Fruit fly (Drosophila melanogaster) whole organism, embryonic: ENCODE measurements around the gene CG5181.
A peak's percentile ranks its signal among the peaks of the same experiment; 100 is the strongest.

Experiments used
- Asciz ChIP-seq: fragments of 200-800 bp; sonication (Bioruptor generic); optimal IDR thresholded peaks from 2 replicates; lab custom pipeline; 2017; ENCODE audit warnings: missing biosample characterization, mild to moderate bottlenecking, missing genetic modification characterization, missing genetic modification reagents
- Awh ChIP-seq: fragments of 200-800 bp; sonication (Bioruptor generic); IDR thresholded peaks from 2 replicates; pipeline ENCODE4, ENCODE4 v1.3.6; 2022; ENCODE audit warnings: missing biosample characterization, missing genetic modification characterization
- B-H1 ChIP-seq: fragments of 200-800 bp; sonication (Bioruptor generic); IDR thresholded peaks from 3 replicates; pipeline ENCODE4 v1.3.6; 2022; ENCODE audit warnings: missing biosample characterization, missing genetic modification characterization
- Bdp1 ChIP-seq: fragments of 200-800 bp; sonication (Bioruptor generic); optimal IDR thresholded peaks from 3 replicates; lab custom pipeline; 2016; ENCODE audit warnings: missing biosample characterization, missing genetic modification characterization
- BtbVII ChIP-seq: fragments of 200-800 bp; sonication (Bioruptor generic); optimal IDR thresholded peaks from 3 replicates; lab custom pipeline; 2017; ENCODE audit warnings: missing biosample characterization, mild to moderate bottlenecking, missing genetic modification characterization
- CG10543 ChIP-seq: fragments of 200-800 bp; sonication (Bioruptor generic); optimal IDR thresholded peaks from 3 replicates; lab custom pipeline; 2017; ENCODE audit warnings: missing biosample characterization, mild to moderate bottlenecking, missing genetic modification characterization, moderate library complexity
- CG11085 ChIP-seq: fragments of 200-800 bp; sonication (Bioruptor generic); IDR thresholded peaks from 2 replicates; pipeline ENCODE4 v1.3.6; 2022; ENCODE audit warnings: missing biosample characterization, missing genetic modification characterization
- CG11398 ChIP-seq: fragments of 200-800 bp; sonication (Bioruptor generic); optimal IDR thresholded peaks from 2 replicates; lab custom pipeline; 2016; ENCODE audit warnings: missing biosample characterization, missing genetic modification characterization
- CG14441 ChIP-seq: fragments of 200-800 bp; sonication (Bioruptor generic); IDR thresholded peaks from 2 replicates; pipeline ENCODE4 v1.3.6; 2022; ENCODE audit warnings: missing biosample characterization, missing genetic modification characterization
- CG15696 ChIP-seq: fragments of 200-800 bp; sonication (Bioruptor generic); optimal IDR thresholded peaks from 2 replicates; lab custom pipeline; 2019; ENCODE audit warnings: missing biosample characterization, mild to moderate bottlenecking, missing genetic modification characterization, moderate library complexity
- CG1603 ChIP-seq: fragments of 200-800 bp; sonication (Bioruptor generic); optimal IDR thresholded peaks from 2 replicates; lab custom pipeline; 2019; ENCODE audit warnings: missing biosample characterization, mild to moderate bottlenecking, missing genetic modification characterization, moderate library complexity
- CG1647 ChIP-seq: fragments of 200-800 bp; sonication (Bioruptor generic); optimal IDR thresholded peaks from 3 replicates; lab custom pipeline; 2016; ENCODE audit warnings: missing biosample characterization, missing genetic modification characterization
- CG17912 ChIP-seq: fragments of 200-800 bp; sonication (Bioruptor generic); optimal IDR thresholded peaks from 2 replicates; lab custom pipeline; 2018; ENCODE audit warnings: missing biosample characterization, mild to moderate bottlenecking, missing genetic modification characterization
- CG3281 ChIP-seq: fragments of 200-800 bp; sonication (Bioruptor generic); optimal IDR thresholded peaks from 3 replicates; lab custom pipeline; 2017; ENCODE audit warnings: missing biosample characterization, mild to moderate bottlenecking, missing genetic modification characterization
- CG43689 ChIP-seq: fragments of 200-800 bp; sonication (Bioruptor generic); IDR thresholded peaks from 2 replicates; pipeline ENCODE4 v1.3.6; 2022; ENCODE audit warnings: missing biosample characterization, missing genetic modification characterization
- CG5245 ChIP-seq: fragments of 200-800 bp; sonication (Bioruptor generic); optimal IDR thresholded peaks from 3 replicates; lab custom pipeline; 2016; ENCODE audit warnings: missing biosample characterization, missing genetic modification characterization
- CG6854 ChIP-seq: fragments of 200-800 bp; sonication (Bioruptor generic); optimal IDR thresholded peaks from 3 replicates; lab custom pipeline; 2017; ENCODE audit warnings: missing biosample characterization, mild to moderate bottlenecking, missing genetic modification characterization
- CG7963 ChIP-seq: fragments of 200-800 bp; sonication (Bioruptor generic); IDR thresholded peaks from 3 replicates; pipeline ENCODE4 v1.3.6; 2022; ENCODE audit warnings: missing biosample characterization, missing genetic modification characterization; ENCODE audit not compliant: partially characterized antibody
- CG8478 ChIP-seq: fragments of >200 bp; optimal IDR thresholded peaks from 2 replicates; lab custom pipeline; 2018
- CHES-1-like ChIP-seq: fragments of 200-800 bp; sonication (Bioruptor generic); optimal IDR thresholded peaks from 2 replicates; lab custom pipeline; 2016; ENCODE audit warnings: missing biosample characterization, missing genetic modification characterization
- Doc3 ChIP-seq: fragments of 200-800 bp; sonication (Bioruptor generic); IDR thresholded peaks from 3 replicates; pipeline ENCODE4 v1.3.6; 2022; ENCODE audit warnings: missing biosample characterization, missing genetic modification characterization; ENCODE audit not compliant: partially characterized antibody
- Fer1 ChIP-seq: fragments of 200-800 bp; sonication (Bioruptor generic); optimal IDR thresholded peaks from 2 replicates; lab custom pipeline; 2017; ENCODE audit warnings: missing biosample characterization, mild to moderate bottlenecking, missing genetic modification characterization
- Gsc ChIP-seq: fragments of 200-800 bp; sonication (Bioruptor generic); IDR thresholded peaks from 2 replicates; pipeline ENCODE4 v1.3.6; 2022; ENCODE audit warnings: missing biosample characterization, missing genetic modification characterization
- Hey ChIP-seq: fragments of 200-800 bp; sonication (Bioruptor generic); optimal IDR thresholded peaks from 3 replicates; lab custom pipeline; 2018; ENCODE audit warnings: missing biosample characterization, mild to moderate bottlenecking, missing genetic modification characterization
- Max ChIP-seq: fragments of 200-800 bp; sonication (Bioruptor generic); optimal IDR thresholded peaks from 2 replicates; lab custom pipeline; 2016; ENCODE audit warnings: missing biosample characterization, mild to moderate bottlenecking, missing genetic modification characterization
- Poxn ChIP-seq: fragments of 200-800 bp; sonication (Bioruptor generic); IDR thresholded peaks from 2 replicates; pipeline ENCODE4 v1.3.6; 2022; ENCODE audit warnings: missing biosample characterization, missing genetic modification characterization
- Usf ChIP-seq: fragments of 200-800 bp; sonication (Bioruptor generic); optimal IDR thresholded peaks from 2 replicates; lab custom pipeline; 2017; ENCODE audit warnings: missing genotype, missing biosample characterization, missing genetic modification characterization
- al ChIP-seq: fragments of 200-800 bp; sonication (Bioruptor generic); IDR thresholded peaks from 2 replicates; pipeline ENCODE4 v1.3.6; 2022; ENCODE audit warnings: missing biosample characterization, missing genetic modification characterization
- bab2 ChIP-seq: fragments of 200-800 bp; sonication (Bioruptor generic); optimal IDR thresholded peaks from 2 replicates; lab custom pipeline; 2016; ENCODE audit warnings: missing biosample characterization, missing genetic modification characterization
- btn ChIP-seq: fragments of 200-800 bp; sonication (Bioruptor generic); optimal IDR thresholded peaks from 2 replicates; lab custom pipeline; 2016; ENCODE audit warnings: missing biosample characterization, missing genetic modification characterization
- crp ChIP-seq, 2 experiments: fragments of 200-800 bp; sonication (Bioruptor generic); optimal IDR thresholded peaks; 2 replicates in 1 of 2; 3 replicates in 1 of 2; lab custom pipeline; 2017; ENCODE audit warnings: missing biosample characterization in 2 of 2, missing genetic modification characterization in 2 of 2, mild to moderate bottlenecking in 1 of 2, moderate library complexity in 1 of 2
- gem ChIP-seq: fragments of 200-800 bp; sonication (Bioruptor generic); optimal IDR thresholded peaks from 2 replicates; lab custom pipeline; 2019; ENCODE audit warnings: missing biosample characterization, mild to moderate bottlenecking, missing genetic modification characterization, moderate library complexity
- gsb-n ChIP-seq: fragments of 200-800 bp; sonication (Bioruptor generic); optimal IDR thresholded peaks from 3 replicates; lab custom pipeline; 2018; ENCODE audit warnings: missing biosample characterization, mild to moderate bottlenecking, missing genetic modification characterization
- h ChIP-seq: fragments of >200 bp; optimal IDR thresholded peaks from 2 replicates; lab custom pipeline; 2017
- jing ChIP-seq: fragments of 200-800 bp; sonication (Bioruptor generic); optimal IDR thresholded peaks from 2 replicates; lab custom pipeline; 2018; ENCODE audit warnings: missing biosample characterization, mild to moderate bottlenecking, missing genetic modification characterization
- kay ChIP-seq: fragments of 200-800 bp; sonication (Bioruptor generic); optimal IDR thresholded peaks from 2 replicates; lab custom pipeline; 2016; ENCODE audit warnings: missing biosample characterization, missing genetic modification characterization
- ken ChIP-seq: fragments of 200-800 bp; sonication (Bioruptor generic); IDR thresholded peaks from 3 replicates; pipeline ENCODE4 v1.3.6; 2022; ENCODE audit warnings: missing biosample characterization, missing genetic modification characterization
- lov ChIP-seq, 2 experiments: fragments of 200-800 bp in 1 of 2; fragments of >200 bp in 1 of 2; sonication (Bioruptor generic) in 1 of 2; IDR thresholded peaks in 1 of 2; optimal IDR thresholded peaks in 1 of 2; 2 replicates in 1 of 2; 3 replicates in 1 of 2; pipeline versions ENCODE4 v1.3.6 to Lab custom; 2017 to 2022; ENCODE audit warnings: missing biosample characterization in 1 of 2, missing genetic modification characterization in 1 of 2
- mld ChIP-seq: fragments of 200-800 bp; sonication (Bioruptor generic); IDR thresholded peaks from 3 replicates; pipeline ENCODE4 v1.3.6; 2022; ENCODE audit warnings: missing biosample characterization, missing genetic modification characterization; ENCODE audit not compliant: partially characterized antibody
- nau ChIP-seq: fragments of 200-800 bp; sonication (Bioruptor generic); optimal IDR thresholded peaks from 3 replicates; lab custom pipeline; 2017; ENCODE audit warnings: missing biosample characterization, mild to moderate bottlenecking, missing genetic modification characterization, missing genetic modification reagents
- pb ChIP-seq: fragments of 200-800 bp; sonication (Bioruptor generic); optimal IDR thresholded peaks from 3 replicates; lab custom pipeline; 2016; ENCODE audit warnings: missing biosample characterization, missing genetic modification characterization
- tgo ChIP-seq: fragments of 200-800 bp; sonication (Bioruptor generic); IDR thresholded peaks from 3 replicates; pipeline ENCODE4 v1.3.6; 2022; ENCODE audit warnings: missing biosample characterization, missing genetic modification characterization
- tin ChIP-seq: fragments of 200-800 bp; sonication (Bioruptor generic); optimal IDR thresholded peaks from 3 replicates; lab custom pipeline; 2016; ENCODE audit warnings: missing biosample characterization, missing genetic modification characterization
- tup ChIP-seq: fragments of 200-800 bp; sonication (Bioruptor generic); optimal IDR thresholded peaks from 2 replicates; lab custom pipeline; 2016; ENCODE audit warnings: missing biosample characterization, mild to moderate bottlenecking, missing genetic modification characterization, moderate library complexity
- twi ChIP-seq: fragments of 200-800 bp; optimal IDR thresholded peaks from 2 replicates; lab custom pipeline; 2019; ENCODE audit warnings: missing biosample characterization, mild to moderate bottlenecking, missing genetic modification characterization, moderate library complexity
- wor ChIP-seq: fragments of 200-800 bp; sonication (Bioruptor generic); IDR thresholded peaks from 2 replicates; pipeline ENCODE4 v1.3.6; 2022; ENCODE audit warnings: missing biosample characterization, missing genetic modification characterization

CG5181 gene

dm6 chr2L:7434737-7435356 is 25.2 kb upstream of the CG5181 start (continued):
- TF ChIP-seq CG14441 (peak; percentile 56; the same call in 1 of the 2 replicates), Asciz (GFP tag; lab: Kevin White, UChicago) (no peak), gsb-n (tag; lab: Kevin White, UChicago) (no peak), nau (no peak), CG8478 (lab: Kevin White, UChicago) (no peak), h (lab: Kevin White, UChicago) (no peak), Hey (no peak), CG11398 (GFP tag; lab: Kevin White, UChicago) (no peak), Max (GFP tag; lab: Kevin White, UChicago) (no peak), al (GFP tag; lab: Robert Waterston, UW) (peak; percentile 51), tup (no peak), gem (peak; percentile 54), CG1647 (GFP tag; lab: Kevin White, UChicago) (no peak), BtbVII (GFP tag; lab: Kevin White, UChicago) (peak; percentile 34), CG5245 (no peak), Bdp1 (GFP tag; lab: Kevin White, UChicago) (no peak), tin (GFP tag; lab: Kevin White, UChicago) (peak; percentile 22), lov (optimal IDR thresholded peaks at IDR 0.05; lab: Kevin White, UChicago) (no peak), lov (GFP tag; IDR thresholded peaks at IDR 0.05; lab: Robert Waterston, UW) (no peak), Poxn (peak; percentile 54; the same call in 1 of the 2 replicates), CG3281 (peak; percentile 13), Doc3 (GFP tag; lab: Robert Waterston, UW) (no peak), CG11085 (peak; percentile 37; the same call in 1 of the 2 replicates), btn (GFP tag; lab: Kevin White, UChicago) (no peak), CG7963 (GFP tag; lab: Robert Waterston, UW) (no peak), Fer1 (GFP tag; lab: Kevin White, UChicago) (peak; percentile 43), CG17912 (GFP tag; lab: Kevin White, UChicago) (no peak), kay (GFP tag; lab: Kevin White, UChicago) (no peak), CHES-1-like (GFP tag; lab: Kevin White, UChicago) (no peak), ken (peak; percentile 5; the same call in 1 of the 3 replicates), B-H1 (peak; percentile 18; the same call in 1 of the 3 replicates), bab2 (GFP tag; lab: Kevin White, UChicago) (no peak), wor (GFP tag; lab: Robert Waterston, UW) (no peak), CG15696 (tag; lab: Kevin White, UChicago) (no peak), pb (GFP tag; lab: Kevin White, UChicago) (no peak), CG1603 (no peak), twi (tag; lab: Kevin White, UChicago) (no peak), crp (GFP tag; optimal IDR thresholded peaks at IDR 0.05; lab: Kevin White, UChicago) (no peak), Awh (no peak), mld (GFP tag; lab: Robert Waterston, UW) (no peak), Usf (GFP tag; lab: Kevin White, UChicago) (no peak), CG10543 (GFP tag; lab: Kevin White, UChicago) (no peak), Gsc (GFP tag; lab: Robert Waterston, UW) (no peak), jing (GFP tag; lab: Kevin White, UChicago) (no peak), CG6854 (GFP tag; lab: Kevin White, UChicago) (peak; percentile 63), CG43689 (GFP tag; lab: Robert Waterston, UW) (no peak), tgo (GFP tag; lab: Robert Waterston, UW) (peak; percentile 64; the same call in 2 of the 3 replicates)
